Worm (Caenorhabditis elegans): ENCODE data around the gene gst-2.

Gene gst-2

ce11 chrIV:10176252-10176730 lies 34.4 kb upstream of the gst-2 start, which contains the start of gene rack-1 (continued):
- TF ChIP-seq mes-2 (tag; optimal IDR thresholded peaks at IDR 0.05; ENCODE audit: poor library complexity, severe bottlenecking) (peak; percentile 78), ceh-44 (GFP tag; IDR thresholded peaks at IDR 0.05) (no peak), Y48G9A.11 (GFP tag; IDR thresholded peaks at IDR 0.05) (no peak), ZK337.2 (GFP tag; IDR thresholded peaks at IDR 0.05) (no peak), nhr-10 (tag; optimal IDR thresholded peaks at IDR 0.05) (no peak), pqm-1 (tag; optimal IDR thresholded peaks at IDR 0.05) (no peak), lin-13 (GFP tag; optimal IDR thresholded peaks at IDR 0.05) (no peak), madf-9 (GFP tag; conservative IDR thresholded peaks at IDR 0.05) (no peak), aly-2 (tag; optimal IDR thresholded peaks at IDR 0.05) (no peak), lsy-2 (tag; optimal IDR thresholded peaks at IDR 0.05) (peak in 1 of 2 experiments; percentile 79), F10B5.3 (tag; optimal IDR thresholded peaks at IDR 0.05) (no peak), zip-2 (tag; optimal IDR thresholded peaks at IDR 0.05) (no peak), php-3 (GFP tag; IDR thresholded peaks at IDR 0.05) (no peak), dmd-9 (GFP tag; IDR thresholded peaks at IDR 0.05) (no peak), ceh-82 (tag; optimal IDR thresholded peaks at IDR 0.05) (no peak)

DNA sequence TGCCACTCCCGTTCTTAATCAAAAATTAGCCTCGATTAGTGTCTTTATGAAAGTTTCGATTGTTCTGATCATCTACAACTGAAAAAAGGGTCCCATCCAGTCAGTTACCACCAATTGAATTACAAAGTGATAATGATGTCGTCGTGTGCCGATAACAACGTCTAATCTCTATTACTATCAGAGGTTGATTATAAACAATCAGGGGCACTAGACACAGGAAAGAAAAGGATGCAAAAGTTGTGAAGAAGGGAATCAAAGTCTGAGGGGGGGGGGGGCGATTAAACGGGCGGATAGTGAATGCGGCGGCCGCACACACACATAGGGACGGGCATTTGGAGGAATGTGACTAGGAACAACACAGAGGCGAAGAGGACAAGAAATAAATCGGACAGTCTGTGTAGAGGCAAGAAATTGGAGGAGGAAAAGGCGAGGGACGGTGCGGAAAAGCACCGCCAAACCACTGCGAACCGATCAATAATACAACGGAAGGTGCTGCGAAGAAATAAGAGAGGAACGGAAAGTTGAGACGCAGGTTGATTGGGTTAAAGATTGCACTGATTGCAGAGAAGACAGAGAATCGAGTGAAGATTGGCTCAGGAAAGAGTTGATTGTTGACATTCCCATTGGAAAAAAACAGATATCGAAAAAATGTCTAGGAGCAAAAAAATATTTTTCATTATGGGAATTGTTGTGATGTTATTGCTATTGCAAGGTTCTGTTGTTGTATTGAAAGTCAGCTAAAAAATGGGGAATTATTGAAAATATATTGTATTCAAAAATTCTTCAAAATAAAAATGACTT lies 33.3 kb upstream of the gst-2 start:
- TF ChIP-seq nhr-48 (tag; optimal IDR thresholded peaks at IDR 0.05), result no peak
- TF ChIP-seq dve-1 (tag; optimal IDR thresholded peaks at IDR 0.05; ENCODE audit: insufficient read depth), result peak; percentile 36
- TF ChIP-seq T26A8.4 (GFP tag; IDR thresholded peaks at IDR 0.05), result no peak
- peak in 1 of 2 experiments; percentile 93 for TF ChIP-seq unc-62 (GFP tag; optimal IDR thresholded peaks at IDR 0.05 in 1 of 2)
- no peak for TF ChIP-seq unc-62 (tag; optimal IDR thresholded peaks at IDR 0.05)
- peak; percentile 78 for TF ChIP-seq mxl-3 (GFP tag; optimal IDR thresholded peaks at IDR 0.05)
- peak; percentile 16; the same call in 1 of the 2 replicates for TF ChIP-seq egl-43 (GFP tag; IDR thresholded peaks at IDR 0.05)
- TF ChIP-seq daf-16 (GFP tag; optimal IDR thresholded peaks at IDR 0.05), result peak in 1 of 2 experiments; percentile 92
- peak; percentile 40 for TF ChIP-seq daf-16 (tag; optimal IDR thresholded peaks at IDR 0.05)
- peak; percentile 65 for TF ChIP-seq hlh-11 (tag; optimal IDR thresholded peaks at IDR 0.05)
- TF ChIP-seq set-16 (GFP tag; IDR thresholded peaks at IDR 0.05), result peak; percentile 24; the same call in 1 of the 2 replicates
- 0 out of 2 replicates have a peak, but pooled peaks have one; percentile 31 for TF ChIP-seq mxl-2 (GFP tag; conservative IDR thresholded peaks at IDR 0.05)
- TF ChIP-seq T20F7.1 (GFP tag; optimal IDR thresholded peaks at IDR 0.05), result no peak
- TF ChIP-seq aha-1 (tag), result peak; percentile 89

ce11 chrIV:10174328-10174727 lies 32.5 kb upstream of the gst-2 start, which contains the start of gene pxf-1:
Gene pxf-1, minus strand, starts transcription at chrIV:10174341.
- TF ChIP-seq nhr-76 (tag; optimal IDR thresholded peaks at IDR 0.05) (no peak), aly-2 (tag; optimal IDR thresholded peaks at IDR 0.05) (no peak), daf-12 (tag; optimal IDR thresholded peaks at IDR 0.05) (no peak), zfp-2 (tag; optimal IDR thresholded peaks at IDR 0.05) (no peak), T26A8.4 (GFP tag; IDR thresholded peaks at IDR 0.05) (no peak), dpl-1 (GFP tag; optimal IDR thresholded peaks at IDR 0.05) (no peak), nhr-11 (tag; optimal IDR thresholded peaks at IDR 0.05) (no peak), duxl-1 (tag; optimal IDR thresholded peaks at IDR 0.05; ENCODE audit: poor library complexity) (no peak), dmd-8 (GFP tag; IDR thresholded peaks at IDR 0.05) (no peak), ztf-11 (tag; optimal IDR thresholded peaks at IDR 0.05) (no peak), nhr-28 (tag; optimal IDR thresholded peaks at IDR 0.05) (no peak), hif-1 (tag; optimal IDR thresholded peaks at IDR 0.05) (no peak), arid-1 (GFP tag; conservative IDR thresholded peaks at IDR 0.05) (no peak), ztf-7 (tag; optimal IDR thresholded peaks at IDR 0.05) (no peak), set-16 (GFP tag; IDR thresholded peaks at IDR 0.05) (no peak), attf-4 (tag; optimal IDR thresholded peaks at IDR 0.05) (no peak), snpc-1.2 (GFP tag; IDR thresholded peaks at IDR 0.05) (no peak), pha-4 (GFP tag; IDR thresholded peaks at IDR 0.05) (no peak), pha-4 (tag; optimal IDR thresholded peaks at IDR 0.05) (no peak)

All from whole organism, L4 larva.